Worm (Caenorhabditis elegans) whole organism, midembryonic: ENCODE results near the gene F28F9.3.

Experiments used
- flt-1 ChIP-seq: fragments of 200-800 bp; sonication (Bioruptor generic); IDR thresholded peaks from 2 replicates; pipeline ENCODE4 v1.3.6; 2022; ENCODE audit warnings: missing genetic modification characterization, missing compliant biosample characterization
- ztf-23 ChIP-seq: fragments of 200-800 bp; sonication (Bioruptor generic); IDR thresholded peaks from 2 replicates; pipeline ENCODE4 v1.3.6; 2022; ENCODE audit warnings: missing genetic modification reagents, missing genetic modification characterization, missing compliant biosample characterization
- ztf-29 ChIP-seq: fragments of 200-800 bp; sonication (Bioruptor generic); IDR thresholded peaks from 2 replicates; pipeline ENCODE4 v1.3.6; 2022; ENCODE audit warnings: missing genetic modification reagents, missing genetic modification characterization, missing compliant biosample characterization

DNA sequence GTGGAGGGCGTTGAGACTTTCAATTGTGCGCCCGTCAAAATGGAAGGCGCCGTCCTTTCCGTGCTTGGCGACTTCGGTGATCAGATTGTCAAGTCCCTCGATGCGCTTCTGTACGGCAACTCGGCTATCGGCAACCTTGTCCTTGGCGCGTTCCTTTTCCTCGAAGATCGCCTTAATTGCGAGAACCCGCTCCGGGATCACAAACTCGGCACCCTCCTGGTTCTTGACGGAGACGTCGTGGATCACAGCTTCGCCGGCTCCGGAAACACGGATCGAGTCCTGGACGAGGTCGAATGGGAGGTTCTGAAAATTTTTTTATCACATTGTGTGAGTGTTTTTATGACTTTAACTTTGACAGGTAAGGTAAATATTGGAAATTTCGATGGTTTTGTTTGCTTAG lies 46.5 kb downstream of the F28F9.3 start:
- TF ChIP-seq ztf-23 (GFP tag; lab: Robert Waterston, UW) (no peak), flt-1 (GFP tag; lab: Robert Waterston, UW) (no peak), ztf-29 (GFP tag; lab: Robert Waterston, UW) (no peak)
